Fruit fly (Drosophila melanogaster) whole organism, pupa: Measurements from ENCODE around the gene frtz.

Experiments used
- CG10348 ChIP-seq: fragments of 200-800 bp; sonication (Bioruptor generic); IDR thresholded peaks from 2 replicates; pipeline ENCODE4 v1.3.6; 2022; ENCODE audit warnings: missing biosample characterization, missing genetic modification characterization
- CG12605 ChIP-seq: fragments of 200-800 bp; sonication (Bioruptor generic); IDR thresholded peaks from 2 replicates; pipeline ENCODE4 v1.3.6; 2022; ENCODE audit warnings: missing biosample characterization, missing genetic modification characterization
- CG13204 ChIP-seq: fragments of 200-800 bp; sonication (Bioruptor generic); optimal IDR thresholded peaks from 2 replicates; lab custom pipeline; 2018; ENCODE audit warnings: missing biosample characterization, mild to moderate bottlenecking, missing genetic modification characterization, moderate library complexity
- CG14655 ChIP-seq: fragments of 200-800 bp; sonication (Bioruptor generic); optimal IDR thresholded peaks from 3 replicates; lab custom pipeline; 2017; ENCODE audit warnings: mild to moderate bottlenecking, missing biosample characterization, missing genetic modification reagents, missing genetic modification characterization
- CG15710 ChIP-seq: fragments of 200-800 bp; sonication (Bioruptor generic); optimal IDR thresholded peaks from 2 replicates; lab custom pipeline; 2018; ENCODE audit warnings: missing biosample characterization, mild to moderate bottlenecking, missing genetic modification characterization, moderate library complexity
- CG17806 ChIP-seq: fragments of 200-800 bp; sonication (Bioruptor generic); optimal IDR thresholded peaks from 2 replicates; lab custom pipeline; 2018; ENCODE audit warnings: missing biosample characterization, mild to moderate bottlenecking, missing genetic modification characterization, moderate library complexity
- CG32121 ChIP-seq: fragments of 200-800 bp; sonication (Bioruptor generic); IDR thresholded peaks from 2 replicates; pipeline ENCODE4 v1.3.6; 2022; ENCODE audit warnings: missing biosample characterization, missing genetic modification characterization
- CG34367 ChIP-seq: fragments of 200-800 bp; sonication (Bioruptor generic); optimal IDR thresholded peaks from 2 replicates; lab custom pipeline; 2018; ENCODE audit warnings: missing biosample characterization, mild to moderate bottlenecking, missing genetic modification characterization
- CG4496 ChIP-seq: fragments of 200-800 bp; sonication (Bioruptor generic); IDR thresholded peaks from 3 replicates; pipeline ENCODE4 v1.3.6; 2022; ENCODE audit warnings: missing biosample characterization, missing genetic modification characterization
- CG8159 ChIP-seq: fragments of 200-800 bp; sonication (Bioruptor generic); optimal IDR thresholded peaks from 3 replicates; lab custom pipeline; 2018; ENCODE audit warnings: missing biosample characterization, mild to moderate bottlenecking, missing genetic modification characterization, moderate library complexity
- CG8301 ChIP-seq: fragments of 200-800 bp; sonication (Bioruptor generic); optimal IDR thresholded peaks from 2 replicates; lab custom pipeline; 2018; ENCODE audit warnings: missing biosample characterization, mild to moderate bottlenecking, missing genetic modification characterization
- CG9948 ChIP-seq: fragments of 200-800 bp; sonication (Bioruptor generic); optimal IDR thresholded peaks from 2 replicates; lab custom pipeline; 2018; ENCODE audit warnings: missing biosample characterization, mild to moderate bottlenecking, missing genetic modification characterization, moderate library complexity
- D1 ChIP-seq: fragments of 200-800 bp; sonication (Bioruptor generic); optimal IDR thresholded peaks from 2 replicates; lab custom pipeline; 2018; ENCODE audit warnings: missing biosample characterization, mild to moderate bottlenecking, missing genetic modification characterization, moderate library complexity
- EcR ChIP-seq: fragments of 200-800 bp; sonication (Bioruptor generic); optimal IDR thresholded peaks from 3 replicates; lab custom pipeline; 2019; ENCODE audit warnings: missing biosample characterization, missing genetic modification characterization, mild to moderate bottlenecking, moderate library complexity, missing genetic modification reagents
- Ets98B ChIP-seq: fragments of 200-800 bp; sonication (Bioruptor generic); IDR thresholded peaks from 2 replicates; pipeline ENCODE4 v1.3.6; 2022; ENCODE audit warnings: missing biosample characterization, missing genetic modification characterization
- Pif1A ChIP-seq: fragments of 200-800 bp; sonication (Bioruptor generic); optimal IDR thresholded peaks from 3 replicates; lab custom pipeline; 2016; ENCODE audit warnings: missing biosample characterization, missing genetic modification characterization
- Pif1B ChIP-seq: fragments of 200-800 bp; sonication (Bioruptor generic); optimal IDR thresholded peaks from 3 replicates; lab custom pipeline; 2016; ENCODE audit warnings: missing biosample characterization, missing genetic modification characterization
- Snoo ChIP-seq: fragments of 200-800 bp; sonication (Bioruptor generic); optimal IDR thresholded peaks from 3 replicates; lab custom pipeline; 2017; ENCODE audit warnings: missing biosample characterization, mild to moderate bottlenecking, missing genetic modification characterization, inconsistent platforms
- fd96Ca ChIP-seq: fragments of 200-800 bp; sonication (Bioruptor generic); IDR thresholded peaks from 3 replicates; pipeline ENCODE4 v1.3.6; 2022; ENCODE audit warnings: missing biosample characterization, missing genetic modification characterization
- gl ChIP-seq: fragments of 200-800 bp; sonication (Bioruptor generic); optimal IDR thresholded peaks from 2 replicates; lab custom pipeline; 2018; ENCODE audit warnings: missing biosample characterization, mild to moderate bottlenecking, missing genetic modification characterization
- rn ChIP-seq: fragments of 200-800 bp; sonication (Bioruptor generic); IDR thresholded peaks from 2 replicates; pipeline ENCODE4 v1.3.6; 2022; ENCODE audit warnings: missing biosample characterization, missing genetic modification characterization

frtz gene

DNA sequence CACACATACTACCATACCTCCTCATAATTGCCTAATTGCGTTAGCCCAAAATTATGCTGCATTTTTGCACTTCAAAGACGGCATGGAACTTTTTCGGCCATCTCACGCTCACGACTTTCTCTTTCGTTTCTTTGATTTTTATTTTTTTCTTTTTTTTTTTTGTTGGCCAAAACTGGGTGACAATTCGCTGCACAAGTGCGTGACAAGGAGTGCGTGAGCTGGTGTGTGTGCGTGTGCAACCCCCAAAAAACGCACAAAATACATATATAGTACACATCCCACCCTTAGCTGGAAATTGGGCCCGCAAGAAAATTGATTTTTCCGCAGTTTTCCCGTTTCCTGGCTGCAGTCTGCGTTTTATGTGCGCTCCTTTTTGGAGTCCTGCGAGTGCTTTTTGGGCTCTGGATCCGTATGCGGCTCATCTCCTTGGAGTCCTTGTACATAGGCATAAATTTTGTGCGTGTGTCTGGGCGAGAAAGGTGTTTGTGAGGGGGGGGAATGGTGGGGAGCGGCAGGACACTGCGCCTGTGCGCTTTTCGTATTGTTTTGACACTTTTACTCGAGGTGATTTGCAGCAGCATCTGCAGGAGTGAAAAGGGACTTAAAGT is 43.4 kb downstream of the frtz start:
- TF ChIP-seq CG10348 (GFP tag; lab: Robert Waterston, UW) (no peak), CG12605 (GFP tag; lab: Robert Waterston, UW) (no peak), CG15710 (tag; lab: Kevin White, UChicago) (no peak), fd96Ca (no peak), CG8159 (tag; lab: Kevin White, UChicago) (no peak), D1 (tag; lab: Kevin White, UChicago) (no peak), Pif1B (GFP tag; lab: Kevin White, UChicago) (no peak), CG8301 (no peak), Pif1A (GFP tag; lab: Kevin White, UChicago) (no peak), rn (no peak), CG13204 (GFP tag; lab: Kevin White, UChicago) (no peak), CG32121 (no peak), Snoo (tag; lab: Kevin White, UChicago) (no peak), CG34367 (tag; lab: Kevin White, UChicago) (no peak), CG17806 (tag; lab: Kevin White, UChicago) (no peak), CG14655 (GFP tag; lab: Kevin White, UChicago) (no peak), EcR (GFP tag; lab: Kevin White, UChicago) (no peak)

DNA sequence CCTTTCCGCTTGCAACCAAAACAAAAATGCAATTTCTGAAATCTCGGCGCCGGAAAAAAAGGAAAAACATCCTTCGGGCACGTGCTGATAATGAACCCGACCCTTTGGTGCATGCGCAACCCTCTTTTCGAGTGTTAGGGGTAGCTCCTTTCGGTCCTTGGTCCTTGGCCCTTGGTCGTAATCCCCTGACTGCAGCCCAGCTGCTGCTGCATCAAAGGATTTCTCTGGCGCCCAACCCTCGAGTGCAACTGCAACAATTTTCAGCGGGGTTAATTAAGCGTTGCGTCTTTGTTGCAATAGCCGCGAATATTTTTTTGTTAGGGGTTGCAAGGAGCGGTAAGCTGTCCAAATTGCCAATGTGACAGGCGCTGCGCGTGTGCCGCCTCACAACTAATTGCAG is 45.2 kb downstream of the frtz start:
- TF ChIP-seq Pif1A (GFP tag; lab: Kevin White, UChicago) (no peak), CG13204 (GFP tag; lab: Kevin White, UChicago) (no peak), CG14655 (GFP tag; lab: Kevin White, UChicago) (no peak), CG8159 (tag; lab: Kevin White, UChicago) (no peak), CG15710 (tag; lab: Kevin White, UChicago) (no peak), rn (no peak), fd96Ca (no peak), gl (tag; lab: Kevin White, UChicago) (no peak), CG8301 (no peak), CG12605 (GFP tag; lab: Robert Waterston, UW) (no peak), CG34367 (tag; lab: Kevin White, UChicago) (no peak), CG32121 (no peak), CG4496 (GFP tag; lab: Robert Waterston, UW) (no peak), EcR (GFP tag; lab: Kevin White, UChicago) (no peak), D1 (tag; lab: Kevin White, UChicago) (no peak), CG10348 (GFP tag; lab: Robert Waterston, UW) (no peak), CG9948 (no peak), Snoo (tag; lab: Kevin White, UChicago) (no peak)
- TF ChIP-seq, all 21 proteins: peak for 0

DNA sequence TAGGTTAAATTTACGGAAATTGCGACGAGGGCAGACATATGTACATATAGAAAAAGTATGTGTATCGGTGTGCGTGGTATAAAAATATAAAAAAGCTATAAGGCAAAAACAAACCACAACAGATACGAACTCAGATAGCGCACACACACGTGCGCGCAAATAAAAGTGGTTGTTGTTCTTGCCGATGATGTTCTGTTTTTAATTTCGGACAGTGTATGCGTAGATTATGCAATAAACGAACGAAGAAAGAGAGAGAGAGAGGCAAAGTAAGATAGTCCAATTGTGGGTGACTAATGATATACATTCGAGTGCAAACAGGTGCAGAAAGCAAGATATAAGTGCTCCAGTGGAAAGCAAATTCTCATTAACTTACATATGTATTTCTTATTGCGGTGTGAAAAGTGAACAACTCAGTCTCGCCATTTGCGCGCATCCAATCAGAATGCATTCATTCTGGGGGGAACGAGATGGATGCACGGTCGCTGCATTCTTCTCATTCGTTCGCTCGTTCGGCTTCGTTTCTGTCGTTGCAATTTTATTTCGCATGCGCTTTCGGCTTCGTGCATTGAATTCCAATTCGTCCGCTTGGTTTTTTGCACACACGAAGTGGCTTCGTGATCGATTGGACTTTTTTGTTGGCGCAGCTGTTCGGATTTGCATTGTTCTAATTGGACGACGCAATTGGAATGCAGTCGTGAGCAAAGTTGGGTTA is 46.2 kb downstream of the frtz start:
- TF ChIP-seq CG12605 (GFP tag; lab: Robert Waterston, UW): no peak; the same call in 1 of the 2 replicates
- peak; percentile 36 for TF ChIP-seq CG15710 (tag; lab: Kevin White, UChicago)
- peak; percentile 46 for TF ChIP-seq gl (tag; lab: Kevin White, UChicago)
- TF ChIP-seq CG34367 (tag; lab: Kevin White, UChicago): peak; percentile 14
- TF ChIP-seq CG14655 (GFP tag; lab: Kevin White, UChicago): peak; percentile 13
- no peak for TF ChIP-seq rn
- peak; percentile 14 for TF ChIP-seq CG8159 (tag; lab: Kevin White, UChicago)
- peak; percentile 47; the same call in 2 of the 3 replicates for TF ChIP-seq fd96Ca
- TF ChIP-seq CG32121: peak; percentile 65; the same call in 1 of the 2 replicates
- TF ChIP-seq CG10348 (GFP tag; lab: Robert Waterston, UW): no peak
- peak; percentile 34; the same call in 1 of the 3 replicates for TF ChIP-seq CG4496 (GFP tag; lab: Robert Waterston, UW)

DNA sequence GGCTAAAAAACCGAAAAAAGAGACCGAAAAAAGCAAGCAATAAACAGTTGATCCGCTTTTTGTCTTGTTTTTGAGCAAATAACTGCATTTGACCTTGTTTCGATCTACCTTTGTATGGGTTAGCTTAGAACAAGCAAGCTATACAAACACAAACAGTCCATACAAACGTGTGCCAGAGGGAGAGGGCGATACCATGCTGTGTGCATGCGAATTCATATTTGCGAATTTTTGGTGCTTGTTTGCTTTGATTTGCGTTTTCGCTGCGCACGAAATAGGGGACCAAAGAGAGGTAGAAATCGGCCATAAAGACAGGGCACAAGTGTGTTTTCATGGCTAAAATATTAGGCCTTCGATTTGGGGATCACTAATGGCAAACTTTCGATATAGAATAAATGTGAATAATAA is 47.0 kb downstream of the frtz start:
- no peak for TF ChIP-seq CG17806 (tag; lab: Kevin White, UChicago)
- TF ChIP-seq Snoo (tag; lab: Kevin White, UChicago): peak; percentile 20
- TF ChIP-seq, all 21 proteins: peak for 1

DNA sequence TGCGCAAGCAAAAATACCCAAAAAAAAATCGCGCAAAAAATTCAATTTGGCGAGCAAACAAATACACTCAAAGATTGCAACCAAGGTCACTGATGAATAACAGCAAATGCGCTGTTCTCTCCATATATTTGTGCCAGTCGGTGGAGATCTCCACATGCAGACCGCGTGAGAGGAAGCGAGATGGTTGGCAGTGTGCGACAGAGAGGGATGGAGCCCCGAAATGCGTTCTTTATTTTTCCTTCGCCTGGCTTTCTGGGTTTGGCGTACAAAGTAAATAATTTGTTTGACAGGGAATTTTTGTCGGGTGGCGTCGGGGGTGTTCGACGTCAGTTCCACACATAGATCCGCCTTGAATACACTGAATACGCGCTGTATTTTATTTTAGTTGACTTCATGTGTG is 48.2 kb downstream of the frtz start:
- no peak for TF ChIP-seq EcR (GFP tag; lab: Kevin White, UChicago)
- TF ChIP-seq CG8301: no peak
- no peak for TF ChIP-seq Pif1A (GFP tag; lab: Kevin White, UChicago)
- no peak for TF ChIP-seq CG14655 (GFP tag; lab: Kevin White, UChicago)
- no peak for TF ChIP-seq CG15710 (tag; lab: Kevin White, UChicago)
- no peak for TF ChIP-seq rn
- no peak for TF ChIP-seq CG34367 (tag; lab: Kevin White, UChicago)
- no peak for TF ChIP-seq CG4496 (GFP tag; lab: Robert Waterston, UW)
- TF ChIP-seq Pif1B (GFP tag; lab: Kevin White, UChicago): no peak
- TF ChIP-seq CG10348 (GFP tag; lab: Robert Waterston, UW): no peak
- TF ChIP-seq Ets98B (GFP tag; lab: Robert Waterston, UW): no peak
- TF ChIP-seq CG9948: no peak
- TF ChIP-seq Snoo (tag; lab: Kevin White, UChicago): no peak
- TF ChIP-seq CG12605 (GFP tag; lab: Robert Waterston, UW): no peak
- no peak for TF ChIP-seq CG32121
- TF ChIP-seq CG13204 (GFP tag; lab: Kevin White, UChicago): no peak
- no peak for TF ChIP-seq fd96Ca
